Worm (Caenorhabditis elegans) whole organism, young adult: ENCODE measurements around the gene dph-5.

Source experiments
- B0261.1 ChIP-seq: sonication (generic microtip); optimal IDR thresholded peaks from 2 replicates; lab custom pipeline; 2016; ENCODE audit warnings: mild to moderate bottlenecking, missing genetic modification characterization, moderate library complexity, missing compliant biosample characterization
- B0336.3 ChIP-seq: fragments of 200-800 bp; sonication (Bioruptor generic); IDR thresholded peaks from 2 replicates; pipeline ENCODE4 v1.3.6; 2022; ENCODE audit warnings: missing genetic modification characterization, missing compliant biosample characterization
- K11D2.4 ChIP-seq: fragments of 200-800 bp; sonication (Bioruptor generic); IDR thresholded peaks from 2 replicates; pipeline ENCODE4 v1.3.6; 2022; ENCODE audit warnings: missing genetic modification reagents, missing genetic modification characterization, missing compliant biosample characterization
- K12H6.12 ChIP-seq: fragments of 200-800 bp; sonication (Bioruptor generic); optimal IDR thresholded peaks from 2 replicates; lab custom pipeline; 2018; ENCODE audit warnings: mild to moderate bottlenecking, missing genetic modification characterization, missing compliant biosample characterization
- ZK185.1 ChIP-seq: sonication (generic microtip); optimal IDR thresholded peaks from 2 replicates; lab custom pipeline; 2016; ENCODE audit warnings: mild to moderate bottlenecking, missing genetic modification characterization, missing compliant biosample characterization; ENCODE audit not compliant: poor library complexity, severe bottlenecking
- cebp-1 ChIP-seq, 2 experiments: fragments of 200-800 bp in 1 of 2; sonication (Bioruptor generic) in 1 of 2; sonication (generic microtip) in 1 of 2; IDR thresholded peaks in 1 of 2; optimal IDR thresholded peaks in 1 of 2; 2 replicates each; pipeline versions ENCODE4 v1.3.6 to Lab custom; 2017 to 2022; ENCODE audit warnings: missing compliant biosample characterization in 2 of 2, missing genetic modification characterization in 2 of 2, mild to moderate bottlenecking in 1 of 2, missing genetic modification reagents in 1 of 2, moderate library complexity in 1 of 2
- ceh-79 ChIP-seq: sonication (generic microtip); optimal IDR thresholded peaks from 2 replicates; lab custom pipeline; 2017; ENCODE audit warnings: mild to moderate bottlenecking, missing genetic modification characterization, missing compliant biosample characterization
- dox-1 ChIP-seq: fragments of 200-800 bp; sonication (Bioruptor generic); IDR thresholded peaks from 2 replicates; pipeline ENCODE4 v1.3.6; 2022; ENCODE audit warnings: missing genetic modification reagents, missing genetic modification characterization, missing compliant biosample characterization
- ets-4 ChIP-seq: fragments of 200-800 bp; sonication (Bioruptor generic); optimal IDR thresholded peaks from 2 replicates; lab custom pipeline; 2018; ENCODE audit warnings: mild to moderate bottlenecking, missing genetic modification characterization, missing compliant biosample characterization
- him-1 ChIP-seq: sonication (generic microtip); optimal IDR thresholded peaks from 2 replicates; lab custom pipeline; 2016; ENCODE audit warnings: missing genotype, missing genetic modification reagents, missing genetic modification characterization, missing compliant biosample characterization
- hmg-1.2 ChIP-seq: fragments of 200-800 bp; sonication (Bioruptor generic); IDR thresholded peaks from 2 replicates; pipeline ENCODE4 v1.3.6; 2022; ENCODE audit warnings: missing genetic modification reagents, missing genetic modification characterization, missing compliant biosample characterization
- lin-26 ChIP-seq: fragments of 200-800 bp; sonication (Bioruptor generic); IDR thresholded peaks from 2 replicates; pipeline ENCODE4 v1.3.6; 2022; ENCODE audit warnings: missing genetic modification reagents, missing genetic modification characterization, missing compliant biosample characterization
- lsy-27 ChIP-seq: sonication (generic microtip); optimal IDR thresholded peaks from 2 replicates; lab custom pipeline; 2017; ENCODE audit warnings: missing genetic modification characterization, mild to moderate bottlenecking, missing compliant biosample characterization, antibody characterized with exemption, missing genotype, borderline replicate concordance; ENCODE audit not compliant: insufficient read depth
- madf-3 ChIP-seq: fragments of 200-800 bp; sonication (Bioruptor generic); IDR thresholded peaks from 2 replicates; pipeline ENCODE4 v1.3.6; 2022; ENCODE audit warnings: missing genetic modification reagents, missing genetic modification characterization, missing compliant biosample characterization
- madf-6 ChIP-seq: fragments of 200-800 bp; sonication (Bioruptor generic); IDR thresholded peaks from 2 replicates; pipeline ENCODE4 v1.3.6; 2022; ENCODE audit warnings: missing genetic modification reagents, missing genetic modification characterization, missing compliant biosample characterization
- madf-8 ChIP-seq: fragments of 200-800 bp; sonication (Bioruptor generic); conservative IDR thresholded peaks from 2 replicates; pipeline ENCODE4 v1.3.6; 2022; ENCODE audit warnings: missing genetic modification reagents, missing genetic modification characterization, missing compliant biosample characterization
- mcd-1 ChIP-seq: fragments of 200-800 bp; sonication (Bioruptor generic); IDR thresholded peaks from 2 replicates; pipeline ENCODE4 v1.3.6; 2022; ENCODE audit warnings: missing genetic modification reagents, missing genetic modification characterization, missing compliant biosample characterization
- mes-4 ChIP-seq: sonication (generic microtip); optimal IDR thresholded peaks from 2 replicates; lab custom pipeline; 2016; ENCODE audit warnings: missing genotype, missing genetic modification characterization, missing compliant biosample characterization
- nfyb-1 ChIP-seq: fragments of 200-800 bp; sonication (Bioruptor generic); IDR thresholded peaks from 2 replicates; pipeline ENCODE4 v1.3.6; 2022; ENCODE audit warnings: missing genetic modification reagents, missing genetic modification characterization, missing compliant biosample characterization
- nhr-90 ChIP-seq: sonication (generic microtip); optimal IDR thresholded peaks from 2 replicates; lab custom pipeline; 2016; ENCODE audit warnings: missing genotype, mild to moderate bottlenecking, missing genetic modification characterization, missing compliant biosample characterization
- pbrm-1 ChIP-seq: fragments of 200-800 bp; sonication (Bioruptor generic); IDR thresholded peaks from 2 replicates; pipeline ENCODE4 v1.3.6; 2022; ENCODE audit warnings: missing genetic modification reagents, missing genetic modification characterization, missing compliant biosample characterization
- rcor-1 ChIP-seq: fragments of 200-800 bp; sonication (Bioruptor generic); IDR thresholded peaks from 2 replicates; pipeline ENCODE4 v1.3.6; 2022; ENCODE audit warnings: missing genetic modification reagents, missing genetic modification characterization, missing compliant biosample characterization
- rpc-1 ChIP-seq, 2 experiments: fragments of 150-350 bp in 1 of 2; sonication (generic microtip) in 1 of 2; optimal IDR thresholded peaks; 2 replicates each; lab custom pipeline; 2014 to 2018; ENCODE audit warnings: missing biosample characterization in 1 of 2, missing genetic modification characterization in 1 of 2, missing genetic modification reagents in 1 of 2, missing genotype in 1 of 2
- snpc-1.3 ChIP-seq: sonication (generic microtip); optimal IDR thresholded peaks from 2 replicates; lab custom pipeline; 2017; ENCODE audit warnings: missing genetic modification characterization, mild to moderate bottlenecking, missing compliant biosample characterization, antibody characterized with exemption, moderate library complexity, missing genotype, missing genetic modification reagents; ENCODE audit not compliant: insufficient read depth
- snpc-3.4 ChIP-seq: sonication (generic microtip); optimal IDR thresholded peaks from 2 replicates; lab custom pipeline; 2017; ENCODE audit warnings: missing genetic modification characterization, mild to moderate bottlenecking, missing compliant biosample characterization, antibody characterized with exemption, moderate library complexity, missing genotype, missing genetic modification reagents
- snpc-4 ChIP-seq, 5 experiments: fragments of 150-350 bp in 1 of 5; sonication (generic microtip) in 4 of 5; optimal IDR thresholded peaks; 2 replicates each; lab custom pipeline; 2014 to 2018; ENCODE audit warnings: missing genetic modification characterization in 5 of 5, missing biosample characterization in 3 of 5, antibody characterized with exemption in 2 of 5, mild to moderate bottlenecking in 2 of 5, missing compliant biosample characterization in 2 of 5, missing genotype in 2 of 5, moderate library complexity in 2 of 5, missing genetic modification reagents in 1 of 5
- tbp1 ChIP-seq: fragments of 200-800 bp; sonication (Bioruptor generic); optimal IDR thresholded peaks from 2 replicates; lab custom pipeline; 2018; ENCODE audit warnings: mild to moderate bottlenecking, missing genetic modification characterization, missing compliant biosample characterization
- zfh-2 ChIP-seq: fragments of 200-800 bp; sonication (Bioruptor generic); conservative IDR thresholded peaks from 2 replicates; pipeline ENCODE4 v1.3.6; 2022; ENCODE audit warnings: missing genetic modification reagents, missing genetic modification characterization, missing compliant biosample characterization
- zim-3 ChIP-seq: sonication (generic microtip); optimal IDR thresholded peaks from 2 replicates; lab custom pipeline; 2017; ENCODE audit warnings: mild to moderate bottlenecking, missing genetic modification characterization, moderate library complexity, missing compliant biosample characterization

The dph-5 gene

DNA sequence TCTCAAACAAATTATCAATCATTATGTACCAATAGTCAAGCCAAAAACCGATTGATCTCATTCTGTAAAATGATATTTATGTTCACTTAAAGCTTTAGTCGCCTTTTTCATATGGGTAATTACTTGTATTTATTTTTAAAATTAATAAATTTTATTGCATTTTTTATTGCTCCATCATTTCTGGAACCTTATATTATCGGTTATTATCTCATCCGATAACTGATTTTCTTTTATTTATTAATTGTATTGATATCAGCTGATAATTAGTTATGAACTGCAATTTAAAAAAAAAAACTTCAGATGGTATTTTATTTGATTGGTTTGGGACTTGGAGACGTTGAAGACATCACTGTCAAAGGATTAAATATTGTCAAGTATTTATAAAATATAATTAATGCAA is at the start of gene dph-5:
Gene dph-5, plus strand, starts transcription at position 301 of the 400 bp plus-strand sequence.
- TF ChIP-seq madf-8 (GFP tag; lab: Robert Waterston, UW) (no peak), him-1 (no peak), mes-4 (tag; lab: Kevin White, UChicago) (no peak)

- 0 out of 2 replicates have a peak, but pooled peaks have one; percentile 37 for TF ChIP-seq pbrm-1 (GFP tag; lab: Robert Waterston, UW)
- peak; percentile 0 for TF ChIP-seq snpc-3.4
- TF ChIP-seq lsy-27 (tag; lab: Kevin White, UChicago), result no peak
- TF ChIP-seq rcor-1 (GFP tag; lab: Robert Waterston, UW), result no peak
- TF ChIP-seq cebp-1 (GFP tag; IDR thresholded peaks at IDR 0.05; lab: Robert Waterston, UW), result no peak
- TF ChIP-seq cebp-1 (tag; optimal IDR thresholded peaks at IDR 0.05; lab: Kevin White, UChicago), result peak; percentile 15
- no peak for TF ChIP-seq K11D2.4 (GFP tag; lab: Robert Waterston, UW)
Observed at ce11 chrII:11301059-11301458, 48.9 kb upstream of the dph-5 start, which contains the start of gene raga-1. Gene raga-1 (plus strand): TSS chrII:11301359.

- no peak for TF ChIP-seq ceh-79
- TF ChIP-seq snpc-1.3 (tag; lab: Kevin White, UChicago), result peak; percentile 9
- peak; percentile 42; the same call in 1 of the 2 replicates for TF ChIP-seq madf-6 (GFP tag; lab: Robert Waterston, UW)
- no peak for TF ChIP-seq madf-3 (GFP tag; lab: Robert Waterston, UW)
Observed at ce11 chrII:11302591-11302990, 47.4 kb upstream of the dph-5 start, which contains the start of gene samp-1. Gene samp-1 (plus strand): TSS chrII:11302891.

DNA sequence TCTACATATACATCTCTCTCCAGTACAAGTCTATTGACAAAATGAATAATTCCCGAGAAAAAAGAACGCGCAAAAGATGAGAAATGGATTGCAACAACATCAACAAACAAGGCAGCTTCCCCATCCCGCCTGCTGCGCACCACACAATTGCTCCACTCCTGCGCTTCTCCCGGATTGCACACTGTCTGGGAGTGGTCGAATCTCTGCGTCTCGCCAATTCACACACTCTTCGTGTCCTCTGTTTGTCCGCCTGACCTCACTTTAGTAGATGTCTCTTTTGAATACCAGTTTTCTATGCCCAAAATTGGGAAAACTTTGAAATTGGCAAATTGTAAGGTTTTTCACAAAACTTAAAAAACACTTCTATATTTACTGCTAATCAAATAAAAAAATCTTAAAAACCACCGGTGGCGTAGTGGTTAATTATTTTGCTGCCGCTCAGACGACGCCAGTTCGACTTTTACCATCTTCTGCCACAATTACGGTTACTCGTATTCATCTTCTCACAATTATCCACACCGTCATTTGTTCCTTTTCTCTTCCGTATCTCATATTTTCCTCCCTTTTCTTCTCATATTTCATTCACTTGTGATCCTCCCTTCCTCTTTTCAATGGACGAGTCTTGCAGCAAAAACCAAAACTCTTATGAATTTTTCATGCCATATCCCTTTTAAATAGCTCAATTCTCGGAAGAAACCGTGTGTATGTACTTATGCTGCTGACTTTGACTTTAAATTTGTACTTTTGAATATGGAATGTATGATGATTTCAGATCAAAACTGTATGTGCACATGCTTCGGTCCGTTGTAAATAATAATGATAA is 44.2 kb upstream of the dph-5 start, which contains the start of gene rsf-1:
Gene rsf-1, plus strand, starts transcription at position 773 of the 823 bp plus-strand sequence.
- TF ChIP-seq mcd-1 (GFP tag; lab: Robert Waterston, UW) (peak; percentile 47; the same call in 1 of the 2 replicates), K12H6.12 (tag; lab: Kevin White, UChicago) (peak; percentile 40), rpc-1 (optimal IDR thresholded peaks at IDR 0.05; lab: Kevin White, UChicago) (peak; percentile 49), rpc-1 (tag; optimal IDR thresholded peaks at IDR 0.05; lab: Kevin White, UChicago) (peak; percentile 70), zfh-2 (GFP tag; lab: Robert Waterston, UW) (peak; percentile 64), snpc-3.4 (no peak), snpc-4 (GFP tag; optimal IDR thresholded peaks at IDR 0.05; lab: Kevin White, UChicago) (no peak), snpc-4 (tag; optimal IDR thresholded peaks at IDR 0.05; lab: Kevin White, UChicago) (peak in 2 of 4 experiments; percentile 16 to 21), him-1 (peak; percentile 69), B0261.1 (tag; lab: Kevin White, UChicago) (peak; percentile 51), zim-3 (no peak), cebp-1 (GFP tag; IDR thresholded peaks at IDR 0.05; lab: Robert Waterston, UW) (no peak), cebp-1 (tag; optimal IDR thresholded peaks at IDR 0.05; lab: Kevin White, UChicago) (peak; percentile 25), tbp1 (GFP tag; lab: Kevin White, UChicago) (peak; percentile 81), nhr-90 (tag; lab: Kevin White, UChicago) (peak; percentile 15), B0336.3 (GFP tag; lab: Robert Waterston, UW) (no peak), nfyb-1 (peak; percentile 24; the same call in 1 of the 2 replicates), madf-6 (GFP tag; lab: Robert Waterston, UW) (peak; percentile 51), hmg-1.2 (peak; percentile 79), ZK185.1 (tag; lab: Kevin White, UChicago) (no peak), lin-26 (GFP tag; lab: Robert Waterston, UW) (peak; percentile 81), dox-1 (GFP tag; lab: Robert Waterston, UW) (peak; percentile 37; the same call in 1 of the 2 replicates), ets-4 (no peak)
